Fruit fly (Drosophila melanogaster) whole organism, embryonic: ENCODE measurements around the gene CG11726.

Experiments used
- ATbp ChIP-seq: fragments of 200-800 bp; sonication (Bioruptor generic); optimal IDR thresholded peaks from 2 replicates; lab custom pipeline; 2017; ENCODE audit warnings: missing biosample characterization, mild to moderate bottlenecking, missing genetic modification characterization, missing genetic modification reagents
- Ada2b ChIP-seq: fragments of 200-800 bp; sonication (Bioruptor generic); IDR thresholded peaks from 2 replicates; pipeline ENCODE4 v1.3.6; 2022; ENCODE audit warnings: missing biosample characterization, missing genetic modification characterization
- B-H1 ChIP-seq: fragments of 200-800 bp; sonication (Bioruptor generic); IDR thresholded peaks from 3 replicates; pipeline ENCODE4 v1.3.6; 2022; ENCODE audit warnings: missing biosample characterization, missing genetic modification characterization
- BEAF-32 ChIP-seq: fragments of 200-800 bp; sonication (Bioruptor generic); optimal IDR thresholded peaks from 3 replicates; lab custom pipeline; 2017; ENCODE audit warnings: missing biosample characterization, missing genetic modification characterization, mild to moderate bottlenecking, moderate library complexity, missing genetic modification reagents
- CG11560 ChIP-seq: fragments of 200-800 bp; sonication (Bioruptor generic); IDR thresholded peaks from 3 replicates; pipeline ENCODE4 v1.3.6; 2022; ENCODE audit warnings: missing biosample characterization, missing genetic modification characterization
- CG12942 ChIP-seq: fragments of 200-800 bp; sonication (Bioruptor generic); optimal IDR thresholded peaks from 3 replicates; lab custom pipeline; 2016; ENCODE audit warnings: missing biosample characterization, missing genetic modification characterization
- CG13424 ChIP-seq: fragments of 200-800 bp; sonication (Bioruptor generic); optimal IDR thresholded peaks from 2 replicates; lab custom pipeline; 2019; ENCODE audit warnings: missing biosample characterization, mild to moderate bottlenecking, missing genetic modification characterization, moderate library complexity
- CG13894 ChIP-seq: fragments of 200-800 bp; sonication (Bioruptor generic); optimal IDR thresholded peaks from 3 replicates; lab custom pipeline; 2018; ENCODE audit warnings: missing biosample characterization, mild to moderate bottlenecking, missing genetic modification characterization, moderate library complexity
- CG14014 ChIP-seq: fragments of 200-800 bp; sonication (Bioruptor generic); IDR thresholded peaks from 2 replicates; pipeline ENCODE4 v1.3.6; 2022; ENCODE audit warnings: missing biosample characterization, missing genetic modification characterization
- CG14710 ChIP-seq: fragments of 200-800 bp; sonication (Bioruptor generic); optimal IDR thresholded peaks from 3 replicates; lab custom pipeline; 2019; ENCODE audit warnings: missing biosample characterization, mild to moderate bottlenecking, missing genetic modification characterization, moderate library complexity
- CG17568 ChIP-seq: fragments of 200-800 bp; sonication (Bioruptor generic); optimal IDR thresholded peaks from 2 replicates; lab custom pipeline; 2018; ENCODE audit warnings: missing biosample characterization, mild to moderate bottlenecking, missing genetic modification characterization, moderate library complexity
- CG1792 ChIP-seq: fragments of 200-800 bp; sonication (Bioruptor generic); optimal IDR thresholded peaks from 2 replicates; lab custom pipeline; 2016; ENCODE audit warnings: missing biosample characterization, missing genetic modification characterization
- CG18599 ChIP-seq: fragments of 200-800 bp; sonication (Bioruptor generic); optimal IDR thresholded peaks from 3 replicates; lab custom pipeline; 2017; ENCODE audit warnings: missing biosample characterization, missing genetic modification characterization, mild to moderate bottlenecking, moderate library complexity, missing genetic modification reagents
- CG2712 ChIP-seq: fragments of 200-800 bp; optimal IDR thresholded peaks from 3 replicates; lab custom pipeline; 2019; ENCODE audit warnings: missing biosample characterization, mild to moderate bottlenecking, missing genetic modification characterization, moderate library complexity
- CG30020 ChIP-seq: fragments of 200-800 bp; optimal IDR thresholded peaks from 2 replicates; lab custom pipeline; 2019; ENCODE audit warnings: missing biosample characterization, mild to moderate bottlenecking, missing genetic modification characterization, moderate library complexity
- CG31388 ChIP-seq: fragments of 200-800 bp; sonication (Bioruptor generic); optimal IDR thresholded peaks from 2 replicates; lab custom pipeline; 2016; ENCODE audit warnings: missing biosample characterization, missing genetic modification characterization
- CG32532 ChIP-seq: fragments of 200-800 bp; sonication (Bioruptor generic); IDR thresholded peaks from 2 replicates; pipeline ENCODE4 v1.3.6; 2022; ENCODE audit warnings: missing biosample characterization, missing genetic modification characterization
- CG3281 ChIP-seq: fragments of 200-800 bp; sonication (Bioruptor generic); optimal IDR thresholded peaks from 3 replicates; lab custom pipeline; 2017; ENCODE audit warnings: missing biosample characterization, mild to moderate bottlenecking, missing genetic modification characterization
- CG3838 ChIP-seq: fragments of 200-800 bp; sonication (Bioruptor generic); optimal IDR thresholded peaks from 3 replicates; lab custom pipeline; 2016; ENCODE audit warnings: missing biosample characterization, missing genetic modification characterization
- CG8359 ChIP-seq: fragments of 200-800 bp; sonication (Bioruptor generic); optimal IDR thresholded peaks from 2 replicates; lab custom pipeline; 2017; ENCODE audit warnings: missing biosample characterization, mild to moderate bottlenecking, missing genetic modification characterization, borderline replicate concordance
- CG8944 ChIP-seq: fragments of 200-800 bp; sonication (Bioruptor generic); optimal IDR thresholded peaks from 3 replicates; lab custom pipeline; 2016; ENCODE audit warnings: missing biosample characterization, missing genetic modification characterization
- CG9797 ChIP-seq: fragments of 200-800 bp; sonication (Bioruptor generic); optimal IDR thresholded peaks from 3 replicates; lab custom pipeline; 2018; ENCODE audit warnings: missing biosample characterization, mild to moderate bottlenecking, missing genetic modification characterization
- CHES-1-like ChIP-seq: fragments of 200-800 bp; sonication (Bioruptor generic); optimal IDR thresholded peaks from 2 replicates; lab custom pipeline; 2016; ENCODE audit warnings: missing biosample characterization, missing genetic modification characterization
- CTCF ChIP-seq: fragments of 200-800 bp; sonication (Bioruptor generic); optimal IDR thresholded peaks from 2 replicates; lab custom pipeline; 2017; ENCODE audit warnings: missing biosample characterization, mild to moderate bottlenecking, missing genetic modification characterization, moderate library complexity
- Chrac-16 ChIP-seq: fragments of 200-800 bp; sonication (Bioruptor generic); optimal IDR thresholded peaks from 3 replicates; lab custom pipeline; 2016; ENCODE audit warnings: missing biosample characterization, missing genetic modification characterization
- Dek ChIP-seq: fragments of 200-800 bp; sonication (Bioruptor generic); optimal IDR thresholded peaks from 3 replicates; lab custom pipeline; 2019; ENCODE audit warnings: missing biosample characterization, mild to moderate bottlenecking, missing genetic modification characterization, moderate library complexity
- Dfd ChIP-seq, 2 experiments: fragments of >200 bp; optimal IDR thresholded peaks; 2 replicates each; lab custom pipeline; 2017; ENCODE audit warnings: missing biosample characterization in 2 of 2, missing genetic modification characterization in 2 of 2
- Elba2 ChIP-seq: fragments of 200-800 bp; sonication (Bioruptor generic); optimal IDR thresholded peaks from 3 replicates; lab custom pipeline; 2016; ENCODE audit warnings: missing biosample characterization, missing genetic modification characterization
- Rfx ChIP-seq: fragments of 200-800 bp; sonication (Bioruptor generic); IDR thresholded peaks from 2 replicates; pipeline ENCODE4 v1.3.6; 2022; ENCODE audit warnings: missing biosample characterization, missing genetic modification characterization
- Stat92E ChIP-seq, 3 experiments: fragments of >200 bp in 2 of 3; fragments of 200-800 bp in 1 of 3; sonication (Bioruptor generic) in 1 of 3; optimal IDR thresholded peaks; 2 replicates each; lab custom pipeline; 2017 to 2019; ENCODE audit warnings: missing biosample characterization in 3 of 3, missing genetic modification characterization in 3 of 3, mild to moderate bottlenecking in 1 of 3, moderate library complexity in 1 of 3
- Taf1 ChIP-seq: fragments of 200-800 bp; sonication (Bioruptor generic); IDR thresholded peaks from 2 replicates; pipeline ENCODE4 v1.3.6; 2022; ENCODE audit warnings: missing biosample characterization, missing genetic modification characterization
- ab ChIP-seq: fragments of 200-800 bp; sonication (Bioruptor generic); optimal IDR thresholded peaks from 2 replicates; lab custom pipeline; 2016; ENCODE audit warnings: missing biosample characterization, missing genetic modification characterization
- ac ChIP-seq: fragments of 200-800 bp; sonication (Bioruptor generic); optimal IDR thresholded peaks from 3 replicates; lab custom pipeline; 2017; ENCODE audit warnings: missing biosample characterization, mild to moderate bottlenecking, missing genetic modification characterization
- ara ChIP-seq: fragments of 200-800 bp; sonication (Bioruptor generic); IDR thresholded peaks from 2 replicates; pipeline ENCODE4 v1.3.6; 2022; ENCODE audit warnings: missing biosample characterization, missing genetic modification characterization
- br ChIP-seq: fragments of >200 bp; optimal IDR thresholded peaks from 2 replicates; lab custom pipeline; 2017
- crol ChIP-seq: fragments of 200-800 bp; sonication (Bioruptor generic); IDR thresholded peaks from 2 replicates; pipeline ENCODE4 v1.3.6; 2022; ENCODE audit warnings: missing biosample characterization, missing genetic modification characterization
- dysf ChIP-seq: fragments of 200-800 bp; sonication (Bioruptor generic); IDR thresholded peaks from 3 replicates; pipeline ENCODE4 v1.3.6; 2022; ENCODE audit warnings: missing biosample characterization, missing genetic modification characterization
- fd64A ChIP-seq: fragments of 200-800 bp; sonication (Bioruptor generic); optimal IDR thresholded peaks from 3 replicates; lab custom pipeline; 2018; ENCODE audit warnings: missing biosample characterization, mild to moderate bottlenecking, missing genetic modification characterization
- ham ChIP-seq: fragments of 200-800 bp; sonication (Bioruptor generic); IDR thresholded peaks from 2 replicates; pipeline ENCODE4 v1.3.6; 2022; ENCODE audit warnings: missing biosample characterization, missing genetic modification characterization
- her ChIP-seq: fragments of 200-800 bp; sonication (Bioruptor generic); optimal IDR thresholded peaks from 2 replicates; lab custom pipeline; 2016; ENCODE audit warnings: missing biosample characterization, missing genetic modification characterization
- ind ChIP-seq: fragments of 200-800 bp; sonication (Bioruptor generic); optimal IDR thresholded peaks from 3 replicates; lab custom pipeline; 2016; ENCODE audit warnings: missing biosample characterization, missing genetic modification characterization
- lbe ChIP-seq: fragments of 200-800 bp; sonication (Bioruptor generic); optimal IDR thresholded peaks from 2 replicates; lab custom pipeline; 2016; ENCODE audit warnings: missing biosample characterization, mild to moderate bottlenecking, missing genetic modification characterization
- lola ChIP-seq, 3 experiments: fragments of >200 bp in 2 of 3; fragments of 200-800 bp in 1 of 3; sonication (Bioruptor generic) in 1 of 3; optimal IDR thresholded peaks; 2 replicates each; lab custom pipeline; 2017 to 2019; ENCODE audit warnings: missing biosample characterization in 3 of 3, missing genetic modification characterization in 3 of 3, mild to moderate bottlenecking in 1 of 3, moderate library complexity in 1 of 3
- nom ChIP-seq: fragments of 200-800 bp; sonication (Bioruptor generic); optimal IDR thresholded peaks from 2 replicates; lab custom pipeline; 2017; ENCODE audit warnings: missing biosample characterization, missing genetic modification characterization, mild to moderate bottlenecking, moderate library complexity, missing genetic modification reagents
- odd ChIP-seq: fragments of 200-800 bp; sonication (Bioruptor generic); optimal IDR thresholded peaks from 2 replicates; lab custom pipeline; 2017; ENCODE audit warnings: missing biosample characterization, mild to moderate bottlenecking, missing genetic modification characterization
- onecut ChIP-seq: fragments of 200-800 bp; sonication (Bioruptor generic); IDR thresholded peaks from 2 replicates; pipeline ENCODE4 v1.3.6; 2022; ENCODE audit warnings: missing biosample characterization, missing genetic modification characterization
- ranshi ChIP-seq: fragments of 200-800 bp; sonication (Bioruptor generic); IDR thresholded peaks from 2 replicates; pipeline ENCODE4 v1.3.6; 2022; ENCODE audit warnings: missing biosample characterization, missing genetic modification characterization
- salm ChIP-seq: fragments of 200-800 bp; sonication (Bioruptor generic); optimal IDR thresholded peaks from 2 replicates; lab custom pipeline; 2018; ENCODE audit warnings: missing biosample characterization, mild to moderate bottlenecking, missing genetic modification characterization
- slp2 ChIP-seq: fragments of 200-800 bp; sonication (Bioruptor generic); optimal IDR thresholded peaks from 2 replicates; lab custom pipeline; 2016; ENCODE audit warnings: missing biosample characterization, missing genetic modification characterization
- tna ChIP-seq: fragments of 200-800 bp; sonication (Bioruptor generic); IDR thresholded peaks from 2 replicates; pipeline ENCODE4 v1.3.6; 2022; ENCODE audit warnings: missing biosample characterization, missing genetic modification characterization; ENCODE audit not compliant: partially characterized antibody
- zfh2 ChIP-seq: fragments of 200-800 bp; sonication (Bioruptor generic); optimal IDR thresholded peaks from 2 replicates; lab custom pipeline; 2016; ENCODE audit warnings: missing biosample characterization, missing genetic modification characterization

Gene CG11726

dm6 chr3L:11443474-11444080 is 49.1 kb downstream of the CG11726 start (continued):
- TF ChIP-seq CG32532 (GFP tag; lab: Robert Waterston, UW) (no peak), ATbp (GFP tag; lab: Kevin White, UChicago) (peak; percentile 38), onecut (GFP tag; lab: Robert Waterston, UW) (no peak), lola (GFP tag; optimal IDR thresholded peaks at IDR 0.05; lab: Kevin White, UChicago) (peak in 1 of 3 experiments; percentile 40), CG9797 (GFP tag; lab: Kevin White, UChicago) (no peak), lbe (GFP tag; lab: Kevin White, UChicago) (no peak), CG3838 (GFP tag; lab: Kevin White, UChicago) (no peak), slp2 (GFP tag; lab: Kevin White, UChicago) (no peak), B-H1 (GFP tag; lab: Robert Waterston, UW) (no peak), Taf1 (GFP tag; lab: Robert Waterston, UW) (no peak), CG12942 (GFP tag; lab: Kevin White, UChicago) (no peak), CG13424 (tag; lab: Kevin White, UChicago) (peak; percentile 33), ham (GFP tag; lab: Robert Waterston, UW) (no peak; the same call in 1 of the 2 replicates), ara (GFP tag; lab: Robert Waterston, UW) (no peak), CG13894 (tag; lab: Kevin White, UChicago) (no peak), Rfx (0 out of 2 replicates have a peak, but pooled peaks have one; percentile 8), CG30020 (tag; lab: Kevin White, UChicago) (no peak), tna (GFP tag; lab: Robert Waterston, UW) (no peak), Dek (tag; lab: Kevin White, UChicago) (peak; percentile 1), Dfd (GFP tag; optimal IDR thresholded peaks at IDR 0.05; lab: Kevin White, UChicago) (no peak), CG8359 (GFP tag; lab: Kevin White, UChicago) (no peak), CG14710 (peak; percentile 33), br (lab: Kevin White, UChicago) (no peak), dysf (GFP tag; lab: Robert Waterston, UW) (no peak), Ada2b (GFP tag; lab: Robert Waterston, UW) (no peak), crol (peak; percentile 48; the same call in 1 of the 2 replicates), ind (GFP tag; lab: Kevin White, UChicago) (no peak), CG1792 (GFP tag; lab: Kevin White, UChicago) (no peak), Stat92E (GFP tag; optimal IDR thresholded peaks at IDR 0.05; lab: Kevin White, UChicago) (no peak), CG31388 (GFP tag; lab: Kevin White, UChicago) (no peak), Elba2 (no peak), ab (GFP tag; lab: Kevin White, UChicago) (no peak), fd64A (GFP tag; lab: Kevin White, UChicago) (no peak), CHES-1-like (GFP tag; lab: Kevin White, UChicago) (no peak), CG17568 (no peak), odd (GFP tag; lab: Kevin White, UChicago) (no peak), CG14014 (0 out of 2 replicates have a peak, but pooled peaks have one; percentile 12), salm (tag; lab: Kevin White, UChicago) (no peak), CTCF (GFP tag; lab: Kevin White, UChicago) (no peak), her (GFP tag; lab: Kevin White, UChicago) (no peak), CG2712 (tag; lab: Kevin White, UChicago) (peak; percentile 66), nom (GFP tag; lab: Kevin White, UChicago) (no peak), ac (no peak), CG8944 (GFP tag; lab: Kevin White, UChicago) (no peak), CG18599 (no peak), Chrac-16 (GFP tag; lab: Kevin White, UChicago) (no peak), ranshi (GFP tag; lab: Robert Waterston, UW) (no peak), zfh2 (GFP tag; lab: Kevin White, UChicago) (no peak), BEAF-32 (no peak), CG3281 (GFP tag; lab: Kevin White, UChicago) (no peak), CG11560 (no peak)
